Fruit fly (Drosophila melanogaster) whole organism, wandering third instar larva: ENCODE results near the gene CG34432.

Source experiments
- Abd-B ChIP-seq: fragments of >200 bp; optimal IDR thresholded peaks from 2 replicates; lab custom pipeline; 2017; ENCODE audit warnings: missing biosample characterization, missing genetic modification characterization
- Dfd ChIP-seq: fragments of >200 bp; optimal IDR thresholded peaks from 2 replicates; lab custom pipeline; 2017; ENCODE audit warnings: missing biosample characterization, missing genetic modification characterization
- Myc ChIP-seq: fragments of >200 bp; optimal IDR thresholded peaks from 2 replicates; lab custom pipeline; 2017
- dl ChIP-seq, 2 experiments: fragments of 175-275, 200-275 bp in 1 of 2; fragments of 200-275 bp in 1 of 2; sonication (Bioruptor generic); optimal IDR thresholded peaks; lab custom pipeline; 2018; ENCODE audit warnings: mild to moderate bottlenecking in 2 of 2, missing biosample characterization in 2 of 2, missing genetic modification characterization in 2 of 2, moderate library complexity in 2 of 2; ENCODE audit not compliant: partially characterized antibody in 2 of 2, insufficient read depth in 1 of 2
- fru ChIP-seq: fragments of 200-800 bp; sonication (Bioruptor generic); optimal IDR thresholded peaks from 3 replicates; lab custom pipeline; 2016; ENCODE audit warnings: missing biosample characterization, mild to moderate bottlenecking, missing genetic modification characterization
- h ChIP-seq: fragments of 200-800 bp; sonication (Bioruptor generic); optimal IDR thresholded peaks from 3 replicates; lab custom pipeline; 2016; ENCODE audit warnings: missing biosample characterization, mild to moderate bottlenecking, missing genetic modification characterization
- lola ChIP-seq: fragments of >200 bp; optimal IDR thresholded peaks from 2 replicates; lab custom pipeline; 2017; ENCODE audit warnings: missing biosample characterization, missing genetic modification characterization
- sage ChIP-seq: fragments of 200-800 bp; sonication (Bioruptor generic); optimal IDR thresholded peaks from 2 replicates; lab custom pipeline; 2016; ENCODE audit warnings: missing biosample characterization, mild to moderate bottlenecking, missing genetic modification characterization
- usp ChIP-seq: fragments of >200 bp; optimal IDR thresholded peaks from 2 replicates; lab custom pipeline; 2017; ENCODE audit warnings: missing biosample characterization, missing genetic modification characterization

dm6 chr3R:30648451-30648850 is 500 bp upstream of the CG34432 start, which contains the start of gene PH4alphaPV:
- TF ChIP-seq usp (GFP tag; lab: Kevin White, UChicago) = no peak
- TF ChIP-seq dl (GFP tag; optimal IDR thresholded peaks at IDR 0.05; lab: Kevin White, UChicago; ENCODE audit: insufficient read depth in 1 of 2, partially characterized antibody in 2 of 2) = no peak
- no peak for TF ChIP-seq Myc (lab: Kevin White, UChicago)
- no peak for TF ChIP-seq lola (GFP tag; lab: Kevin White, UChicago)
- TF ChIP-seq fru (GFP tag; lab: Kevin White, UChicago) = no peak
- TF ChIP-seq sage (GFP tag; lab: Kevin White, UChicago) = no peak
- TF ChIP-seq h (GFP tag; lab: Kevin White, UChicago) = no peak
- no peak for TF ChIP-seq Abd-B (GFP tag; lab: Kevin White, UChicago)
- TF ChIP-seq Dfd (GFP tag; lab: Kevin White, UChicago) = no peak
